Worm (Caenorhabditis elegans): ENCODE results near the gene nhr-66.

Gene nhr-66

DNA sequence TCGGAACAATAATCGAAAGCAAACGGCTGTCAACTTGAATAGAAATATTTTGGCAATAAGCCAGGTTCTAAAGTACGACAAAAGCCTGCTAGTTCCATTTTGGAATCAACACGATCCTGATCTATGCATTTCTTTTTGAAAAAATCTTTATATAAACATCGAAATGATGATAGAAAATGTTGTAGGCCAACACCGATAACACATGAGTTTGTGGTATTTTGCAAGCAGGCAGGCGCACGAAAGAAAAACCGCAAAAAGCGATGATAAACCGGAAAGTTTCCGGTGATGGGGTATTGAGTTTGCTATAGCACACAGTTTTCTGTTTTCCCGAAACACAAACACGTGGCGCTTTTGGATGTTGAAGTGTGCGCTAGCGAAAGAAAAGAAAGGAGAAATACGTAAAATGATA lies 2.3 kb downstream of the nhr-66 start (continued):
- TF ChIP-seq fkh-10 (GFP tag; optimal IDR thresholded peaks at IDR 0.05) (no peak), irx-1 (tag; optimal IDR thresholded peaks at IDR 0.05) (no peak), ceh-82 (tag; optimal IDR thresholded peaks at IDR 0.05) (no peak), lir-3 (tag; optimal IDR thresholded peaks at IDR 0.05; ENCODE audit: poor library complexity) (no peak), isw-1 (GFP tag; IDR thresholded peaks at IDR 0.05) (no peak), nhr-84 (tag; optimal IDR thresholded peaks at IDR 0.05) (no peak), elt-2 (tag; optimal IDR thresholded peaks at IDR 0.05) (no peak), fkh-8 (tag; optimal IDR thresholded peaks at IDR 0.05) (no peak), lsy-2 (tag; optimal IDR thresholded peaks at IDR 0.05) (no peak), ama-1 (optimal IDR thresholded peaks at IDR 0.05) (no peak), fos-1 (tag; optimal IDR thresholded peaks at IDR 0.05) (no peak), elt-3 (tag; optimal IDR thresholded peaks at IDR 0.05) (peak in 1 of 6 experiments; percentile 0), lin-15B (tag; optimal IDR thresholded peaks at IDR 0.05) (no peak), nhr-11 (tag; optimal IDR thresholded peaks at IDR 0.05) (no peak), nhr-237 (tag; optimal IDR thresholded peaks at IDR 0.05) (no peak), mab-9 (GFP tag; IDR thresholded peaks at IDR 0.05) (no peak), nhr-20 (tag; optimal IDR thresholded peaks at IDR 0.05) (peak; percentile 59), alr-1 (tag; optimal IDR thresholded peaks at IDR 0.05; ENCODE audit: borderline replicate concordance) (no peak), mep-1 (tag; optimal IDR thresholded peaks at IDR 0.05) (no peak), egl-27 (tag; optimal IDR thresholded peaks at IDR 0.05) (no peak), aly-2 (tag; optimal IDR thresholded peaks at IDR 0.05) (no peak), Y116A8C.19 (tag; optimal IDR thresholded peaks at IDR 0.05; ENCODE audit: borderline replicate concordance) (no peak), pax-3 (tag; optimal IDR thresholded peaks at IDR 0.05) (no peak), grh-1 (GFP tag; IDR thresholded peaks at IDR 0.05) (no peak), F16B12.6 (tag; optimal IDR thresholded peaks at IDR 0.05) (no peak), tbx-2 (tag; optimal IDR thresholded peaks at IDR 0.05) (no peak)

DNA sequence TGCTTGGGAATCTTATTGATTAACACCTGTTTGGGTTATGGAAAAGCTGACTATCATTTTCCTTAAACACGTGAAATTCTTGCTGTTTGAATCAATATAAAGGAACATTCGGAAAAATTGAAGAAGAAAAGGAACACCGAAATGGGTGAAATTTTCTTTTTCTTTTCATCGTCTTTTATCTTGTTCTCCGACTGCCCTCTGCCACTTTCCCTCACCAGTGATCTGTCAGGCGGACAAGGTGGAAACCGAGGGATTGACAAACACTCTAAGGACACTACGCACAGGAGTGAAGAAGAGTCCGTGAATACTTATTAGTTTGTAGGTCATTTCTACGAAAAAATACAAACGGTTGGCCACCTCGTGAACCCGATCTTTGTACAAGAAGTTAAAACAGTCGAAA lies 3.1 kb downstream of the nhr-66 start:
- no peak for TF ChIP-seq ztf-11 (tag; optimal IDR thresholded peaks at IDR 0.05)
- no peak for TF ChIP-seq zag-1 (tag; optimal IDR thresholded peaks at IDR 0.05)
- no peak for TF ChIP-seq skn-1 (tag; optimal IDR thresholded peaks at IDR 0.05)
- no peak for TF ChIP-seq aly-2 (tag; optimal IDR thresholded peaks at IDR 0.05)
- TF ChIP-seq lin-39 (tag; optimal IDR thresholded peaks at IDR 0.05): no peak
- no peak for TF ChIP-seq ceh-82 (tag; optimal IDR thresholded peaks at IDR 0.05)
- peak; percentile 17 for TF ChIP-seq lin-14 (GFP tag; optimal IDR thresholded peaks at IDR 0.05)
- TF ChIP-seq pax-3 (tag; optimal IDR thresholded peaks at IDR 0.05): no peak
- TF ChIP-seq alr-1 (tag; optimal IDR thresholded peaks at IDR 0.05; ENCODE audit: borderline replicate concordance): no peak
- TF ChIP-seq dpl-1 (GFP tag; optimal IDR thresholded peaks at IDR 0.05): no peak
- no peak for TF ChIP-seq ceh-90 (tag; optimal IDR thresholded peaks at IDR 0.05)
- no peak for TF ChIP-seq lsy-2 (tag; optimal IDR thresholded peaks at IDR 0.05)
- TF ChIP-seq blmp-1 (tag; optimal IDR thresholded peaks at IDR 0.05): peak; percentile 96
- TF ChIP-seq efl-1 (optimal IDR thresholded peaks at IDR 0.05): no peak
- TF ChIP-seq efl-1 (GFP tag; optimal IDR thresholded peaks at IDR 0.05 in 1 of 2): peak in 1 of 2 experiments; percentile 15
- no peak for TF ChIP-seq unc-86 (tag; optimal IDR thresholded peaks at IDR 0.05)

DNA sequence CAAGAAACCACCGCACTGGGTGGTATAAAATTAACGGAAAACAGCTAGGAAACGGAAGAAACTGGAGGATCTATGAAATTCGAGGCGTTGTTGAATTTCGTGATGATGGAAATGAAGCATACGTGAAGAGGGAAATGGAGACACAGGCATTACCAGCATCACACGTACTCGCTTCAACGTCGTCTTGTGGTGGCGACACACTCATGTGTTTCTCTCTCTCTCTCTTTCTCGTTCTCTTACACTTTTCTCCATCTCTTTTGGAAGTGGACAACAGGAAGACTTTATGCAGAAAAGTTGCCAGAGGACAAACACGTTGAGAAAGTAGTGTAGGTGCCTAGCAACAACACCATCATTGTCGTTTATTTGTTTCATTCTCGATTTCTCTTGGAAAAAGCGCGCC lies 4.0 kb downstream of the nhr-66 start:
- no peak for TF ChIP-seq ces-1 (GFP tag; optimal IDR thresholded peaks at IDR 0.05)
- TF ChIP-seq unc-98 (GFP tag; IDR thresholded peaks at IDR 0.05): no peak
- peak; percentile 81 for TF ChIP-seq fkh-8 (tag; optimal IDR thresholded peaks at IDR 0.05)
- peak; percentile 23 for TF ChIP-seq tbx-2 (tag; optimal IDR thresholded peaks at IDR 0.05)
- TF ChIP-seq C04F5.9 (tag; optimal IDR thresholded peaks at IDR 0.05): no peak
- TF ChIP-seq blmp-1 (tag; optimal IDR thresholded peaks at IDR 0.05): peak; percentile 75
- no peak for TF ChIP-seq isw-1 (GFP tag; IDR thresholded peaks at IDR 0.05)
- peak; percentile 63 for TF ChIP-seq nhr-71 (tag; optimal IDR thresholded peaks at IDR 0.05)
- TF ChIP-seq ceh-88 (GFP tag; IDR thresholded peaks at IDR 0.05): no peak
- TF ChIP-seq lin-14 (GFP tag; optimal IDR thresholded peaks at IDR 0.05): peak; percentile 78
- peak in 1 of 3 experiments; percentile 11 for TF ChIP-seq ceh-82 (tag; optimal IDR thresholded peaks at IDR 0.05)
- TF ChIP-seq lin-13 (GFP tag; optimal IDR thresholded peaks at IDR 0.05): no peak
- TF ChIP-seq Y116A8C.19 (tag; optimal IDR thresholded peaks at IDR 0.05; ENCODE audit: borderline replicate concordance): no peak
- no peak for TF ChIP-seq ama-1 (optimal IDR thresholded peaks at IDR 0.05)
- peak; percentile 13 for TF ChIP-seq C16A3.4 (tag; optimal IDR thresholded peaks at IDR 0.05)
- peak; percentile 36 for TF ChIP-seq nhr-20 (tag; optimal IDR thresholded peaks at IDR 0.05)
- no peak for TF ChIP-seq aly-2 (tag; optimal IDR thresholded peaks at IDR 0.05)
- no peak for TF ChIP-seq rnt-1 (tag; optimal IDR thresholded peaks at IDR 0.05)
- no peak for TF ChIP-seq nhr-76 (tag; optimal IDR thresholded peaks at IDR 0.05)
- no peak for TF ChIP-seq ceh-8 (GFP tag; optimal IDR thresholded peaks at IDR 0.05)
- TF ChIP-seq swsn-7 (tag; optimal IDR thresholded peaks at IDR 0.05): peak; percentile 40
- TF ChIP-seq sup-37 (GFP tag; optimal IDR thresholded peaks at IDR 0.05): no peak
- TF ChIP-seq zip-4 (GFP tag; optimal IDR thresholded peaks at IDR 0.05): no peak

Data from whole organism, L1 larva.